Worm (Caenorhabditis elegans): Measurements from ENCODE around the gene R151.2.

R151.2 gene

ce11 chrIII:7184022-7184421 is 25.7 kb upstream of the R151.2 start, which contains the start of gene yju-2 (continued):
- TF ChIP-seq pax-3 (tag; optimal IDR thresholded peaks at IDR 0.05) (no peak), ama-1 (optimal IDR thresholded peaks at IDR 0.05) (peak; percentile 31), dpl-1 (GFP tag; optimal IDR thresholded peaks at IDR 0.05) (peak; percentile 51 to 72 (median 70)), lin-35 (GFP tag; optimal IDR thresholded peaks at IDR 0.05) (peak; percentile 53 to 86), nhr-237 (tag; optimal IDR thresholded peaks at IDR 0.05) (peak; percentile 51), lin-14 (GFP tag; optimal IDR thresholded peaks at IDR 0.05) (peak; percentile 59), fkh-8 (tag; optimal IDR thresholded peaks at IDR 0.05) (peak; percentile 33), egl-27 (tag; optimal IDR thresholded peaks at IDR 0.05) (peak in 1 of 2 experiments; percentile 57), rnt-1 (tag; optimal IDR thresholded peaks at IDR 0.05) (peak; percentile 65), fkh-10 (GFP tag; optimal IDR thresholded peaks at IDR 0.05) (no peak), mef-2 (tag; optimal IDR thresholded peaks at IDR 0.05) (no peak), nhr-77 (tag; optimal IDR thresholded peaks at IDR 0.05) (peak; percentile 21), blmp-1 (tag; optimal IDR thresholded peaks at IDR 0.05) (peak; percentile 63), fos-1 (tag; optimal IDR thresholded peaks at IDR 0.05) (peak; percentile 54), efl-1 (optimal IDR thresholded peaks at IDR 0.05) (peak; percentile 74 to 83), efl-1 (GFP tag; optimal IDR thresholded peaks at IDR 0.05 in 1 of 2) (peak; percentile 63 to 95), ceh-82 (tag; optimal IDR thresholded peaks at IDR 0.05) (peak in 2 of 3 experiments; percentile 28 to 75), isw-1 (GFP tag; IDR thresholded peaks at IDR 0.05) (peak; percentile 49), snpc-4 (tag; optimal IDR thresholded peaks at IDR 0.05) (no peak), swsn-7 (tag; optimal IDR thresholded peaks at IDR 0.05) (peak; percentile 27), vab-15 (tag; optimal IDR thresholded peaks at IDR 0.05) (peak; percentile 1), grh-1 (GFP tag; IDR thresholded peaks at IDR 0.05) (no peak), snu-23 (GFP tag; optimal IDR thresholded peaks at IDR 0.05) (peak; percentile 72), xbp-1 (tag; optimal IDR thresholded peaks at IDR 0.05) (peak; percentile 54), nhr-90 (tag; optimal IDR thresholded peaks at IDR 0.05; ENCODE audit: poor library complexity) (peak; percentile 41), nhr-84 (tag; optimal IDR thresholded peaks at IDR 0.05) (no peak)

- TF ChIP-seq fkh-4 (tag; optimal IDR thresholded peaks at IDR 0.05; ENCODE audit: borderline replicate concordance) (no peak), ama-1 (optimal IDR thresholded peaks at IDR 0.05) (no peak), lin-39 (tag; optimal IDR thresholded peaks at IDR 0.05) (no peak), hlh-17 (GFP tag; optimal IDR thresholded peaks at IDR 0.05; ENCODE audit: borderline replicate concordance) (no peak), lir-3 (tag; optimal IDR thresholded peaks at IDR 0.05; ENCODE audit: poor library complexity) (no peak)
These were observed 24.3 kb upstream of the R151.2 start, which contains the start of gene F37C12.14 for ce11 chrIII:7185473-7185872. Gene F37C12.14 (minus strand): TSS chrIII:7185573.

ce11 chrIII:7188300-7189052 is 21.3 kb upstream of the R151.2 start, which contains the start of the genes F37C12.21 and F37C12.10:
Gene F37C12.21 (plus strand): TSS chrIII:7188357.
Gene F37C12.10 (minus strand): TSS chrIII:7188384.
- TF ChIP-seq ceh-82 (tag; optimal IDR thresholded peaks at IDR 0.05) = no peak
- peak; percentile 37 for TF ChIP-seq elt-2 (tag; optimal IDR thresholded peaks at IDR 0.05)
- TF ChIP-seq lin-39 (tag; optimal IDR thresholded peaks at IDR 0.05) = no peak
- TF ChIP-seq sox-4 (tag; optimal IDR thresholded peaks at IDR 0.05) = no peak
- no peak for TF ChIP-seq lir-3 (tag; optimal IDR thresholded peaks at IDR 0.05; ENCODE audit: poor library complexity)
- TF ChIP-seq egl-27 (tag; optimal IDR thresholded peaks at IDR 0.05) = no peak
- TF ChIP-seq mab-9 (GFP tag; IDR thresholded peaks at IDR 0.05) = no peak
- TF ChIP-seq grh-1 (GFP tag; IDR thresholded peaks at IDR 0.05) = no peak
- TF ChIP-seq nhr-12 (tag; optimal IDR thresholded peaks at IDR 0.05) = no peak
- peak in 1 of 2 experiments; percentile 5 for TF ChIP-seq lsy-2 (tag; optimal IDR thresholded peaks at IDR 0.05)
- TF ChIP-seq Y116A8C.19 (tag; optimal IDR thresholded peaks at IDR 0.05; ENCODE audit: borderline replicate concordance) = no peak
- TF ChIP-seq efl-1 (optimal IDR thresholded peaks at IDR 0.05) = no peak
- peak in 1 of 2 experiments; percentile 14 for TF ChIP-seq efl-1 (GFP tag; optimal IDR thresholded peaks at IDR 0.05 in 1 of 2)

All from whole organism, L1 larva.